Worm (Caenorhabditis elegans) whole organism, young adult: Measurements from ENCODE around the gene str-229.
A peak's percentile ranks its signal among the peaks of the same experiment; 100 is the strongest.

Experiments used
- T07F8.4 ChIP-seq: sonication (generic microtip); optimal IDR thresholded peaks from 2 replicates; lab custom pipeline; 2016; ENCODE audit warnings: mild to moderate bottlenecking, missing genetic modification characterization, moderate library complexity, missing compliant biosample characterization
- ccch-3 ChIP-seq: fragments of 200-800 bp; sonication (Bioruptor generic); optimal IDR thresholded peaks from 2 replicates; lab custom pipeline; 2018; ENCODE audit warnings: mild to moderate bottlenecking, missing genetic modification characterization, missing compliant biosample characterization
- efl-1 ChIP-seq: fragments of 150-350 bp; optimal IDR thresholded peaks from 2 replicates; lab custom pipeline; 2014; ENCODE audit warnings: missing biosample characterization, missing genetic modification reagents, missing genetic modification characterization
- lin-54 ChIP-seq: fragments of 200-800 bp; sonication (Bioruptor generic); optimal IDR thresholded peaks from 2 replicates; lab custom pipeline; 2018; ENCODE audit warnings: mild to moderate bottlenecking, missing genetic modification characterization, missing compliant biosample characterization
- nfya-1 ChIP-seq: sonication (generic microtip); optimal IDR thresholded peaks from 2 replicates; lab custom pipeline; 2017; ENCODE audit warnings: antibody characterized with exemption, missing compliant biosample characterization, missing genetic modification characterization, borderline replicate concordance; ENCODE audit not compliant: insufficient read depth
- nfya-2 ChIP-seq: fragments of 200-800 bp; sonication (Bioruptor generic); IDR thresholded peaks from 2 replicates; pipeline ENCODE4 v1.3.6; 2022; ENCODE audit warnings: missing genetic modification reagents, missing genetic modification characterization, missing compliant biosample characterization
- nhr-80 ChIP-seq: sonication (generic microtip); optimal IDR thresholded peaks from 2 replicates; lab custom pipeline; 2016; ENCODE audit warnings: missing genetic modification characterization, missing compliant biosample characterization
- snpc-3.4 ChIP-seq: sonication (generic microtip); optimal IDR thresholded peaks from 2 replicates; lab custom pipeline; 2017; ENCODE audit warnings: missing genetic modification characterization, mild to moderate bottlenecking, missing compliant biosample characterization, antibody characterized with exemption, moderate library complexity, missing genotype, missing genetic modification reagents
- tbx-9 ChIP-seq: sonication (generic microtip); optimal IDR thresholded peaks from 2 replicates; lab custom pipeline; 2016; ENCODE audit warnings: borderline replicate concordance, missing genetic modification characterization, inconsistent platforms, missing compliant biosample characterization
- zfh-2 ChIP-seq: fragments of 200-800 bp; sonication (Bioruptor generic); conservative IDR thresholded peaks from 2 replicates; pipeline ENCODE4 v1.3.6; 2022; ENCODE audit warnings: missing genetic modification reagents, missing genetic modification characterization, missing compliant biosample characterization

Gene str-229

ce11 chrV:3854847-3855246, 47.5 kb downstream of the str-229 start, which contains the start of gene nhr-186:
Gene nhr-186, minus strand, starts transcription at chrV:3854947.
- TF ChIP-seq ccch-3 (no peak), nfya-1 (tag; lab: Kevin White, UChicago) (no peak), tbx-9 (tag; lab: Kevin White, UChicago) (no peak), nfya-2 (GFP tag; lab: Robert Waterston, UW) (no peak), zfh-2 (GFP tag; lab: Robert Waterston, UW) (no peak), snpc-3.4 (tag; lab: Kevin White, UChicago) (no peak), lin-54 (GFP tag; lab: Kevin White, UChicago) (no peak)

ce11 chrV:3851760-3852159, 50.6 kb downstream of the str-229 start:
- no peak for TF ChIP-seq T07F8.4 (tag; lab: Kevin White, UChicago)
- TF ChIP-seq nhr-80, result peak; percentile 64
- no peak for TF ChIP-seq efl-1 (GFP tag; lab: Kevin White, UChicago)
